Fruit fly (Drosophila melanogaster) whole organism, embryonic: ENCODE data around the gene Shc.
A peak's percentile ranks its signal among the peaks of the same experiment; 100 is the strongest.

Source experiments
- CG8478 ChIP-seq: fragments of >200 bp; optimal IDR thresholded peaks from 2 replicates; lab custom pipeline; 2018
- Dp ChIP-seq: fragments of 200-800 bp; sonication (Bioruptor generic); optimal IDR thresholded peaks from 2 replicates; lab custom pipeline; 2018; ENCODE audit warnings: missing biosample characterization, mild to moderate bottlenecking, missing genetic modification characterization, moderate library complexity
- Fer2 ChIP-seq: fragments of 200-800 bp; sonication (Bioruptor generic); optimal IDR thresholded peaks from 2 replicates; lab custom pipeline; 2018; ENCODE audit warnings: missing biosample characterization, mild to moderate bottlenecking, missing genetic modification characterization, moderate library complexity
- Oli ChIP-seq: fragments of 200-800 bp; sonication (Bioruptor generic); optimal IDR thresholded peaks from 2 replicates; lab custom pipeline; 2018; ENCODE audit warnings: missing biosample characterization, mild to moderate bottlenecking, missing genetic modification characterization, moderate library complexity
- chm ChIP-seq: fragments of 200-800 bp; sonication (Bioruptor generic); IDR thresholded peaks from 2 replicates; pipeline ENCODE4 v1.3.6; 2022; ENCODE audit warnings: missing biosample characterization, missing genetic modification characterization
- chn ChIP-seq: fragments of 200-800 bp; sonication (Bioruptor generic); optimal IDR thresholded peaks from 2 replicates; lab custom pipeline; 2016; ENCODE audit warnings: missing biosample characterization, missing genetic modification characterization
- ham ChIP-seq: fragments of 200-800 bp; sonication (Bioruptor generic); IDR thresholded peaks from 2 replicates; pipeline ENCODE4 v1.3.6; 2022; ENCODE audit warnings: missing biosample characterization, missing genetic modification characterization
- lbe ChIP-seq: fragments of 200-800 bp; sonication (Bioruptor generic); optimal IDR thresholded peaks from 2 replicates; lab custom pipeline; 2016; ENCODE audit warnings: missing biosample characterization, mild to moderate bottlenecking, missing genetic modification characterization

- no peak for TF ChIP-seq Fer2 (tag; lab: Kevin White, UChicago)
- no peak for TF ChIP-seq Dp
- no peak for TF ChIP-seq ham (GFP tag; lab: Robert Waterston, UW)
- no peak for TF ChIP-seq CG8478 (lab: Kevin White, UChicago)
- no peak for TF ChIP-seq Oli (tag; lab: Kevin White, UChicago)
- TF ChIP-seq chm (GFP tag; lab: Robert Waterston, UW) = peak; percentile 59; the same call in 1 of the 2 replicates
- TF ChIP-seq chn (GFP tag; lab: Kevin White, UChicago) = no peak
- TF ChIP-seq lbe (GFP tag; lab: Kevin White, UChicago) = peak; percentile 14
Observed at dm6 chr3L:9401354-9402156, 25.3 kb upstream of the Shc start.
